Worm (Caenorhabditis elegans): ENCODE measurements around the gene scl-21.

The scl-21 gene

ce11 chrV:19473842-19474514, 21.5 kb downstream of the scl-21 start, which contains the start of gene Y43F8B.10:
TSS of gene Y43F8B.10 (plus strand) at chrV:19474464.
- peak; percentile 64 for TF ChIP-seq hlh-1 (tag; optimal IDR thresholded peaks at IDR 0.05)
- peak; percentile 29 for TF ChIP-seq unc-120 (tag; optimal IDR thresholded peaks at IDR 0.05; ENCODE audit: poor library complexity, severe bottlenecking)
- TF ChIP-seq ztf-11 (tag; optimal IDR thresholded peaks at IDR 0.05), result no peak

ce11 chrV:19470385-19470784, 25.1 kb downstream of the scl-21 start, which contains the start of gene Y43F8B.11:
TSS of gene Y43F8B.11 (plus strand) at chrV:19470685.
- TF ChIP-seq ceh-83 (GFP tag; optimal IDR thresholded peaks at IDR 0.05) (no peak), mab-5 (tag; optimal IDR thresholded peaks at IDR 0.05) (no peak), elt-3 (tag; optimal IDR thresholded peaks at IDR 0.05) (no peak)

- TF ChIP-seq lin-13 (tag; optimal IDR thresholded peaks at IDR 0.05) (no peak), sptf-1 (tag; optimal IDR thresholded peaks at IDR 0.05) (no peak), unc-120 (tag; optimal IDR thresholded peaks at IDR 0.05; ENCODE audit: poor library complexity, severe bottlenecking) (no peak), snpc-4 (tag; optimal IDR thresholded peaks at IDR 0.05) (no peak), tbx-8 (GFP tag; optimal IDR thresholded peaks at IDR 0.05) (no peak), ztf-11 (tag; optimal IDR thresholded peaks at IDR 0.05) (no peak), unc-62 (GFP tag; optimal IDR thresholded peaks at IDR 0.05) (no peak), sem-2 (GFP tag; optimal IDR thresholded peaks at IDR 0.05) (no peak), mab-5 (tag; optimal IDR thresholded peaks at IDR 0.05) (no peak), hlh-1 (tag; optimal IDR thresholded peaks at IDR 0.05) (no peak), ham-2 (GFP tag; optimal IDR thresholded peaks at IDR 0.05) (no peak), ceh-83 (GFP tag; optimal IDR thresholded peaks at IDR 0.05) (no peak), pha-4 (tag; optimal IDR thresholded peaks at IDR 0.05) (no peak), unc-39 (tag; optimal IDR thresholded peaks at IDR 0.05) (no peak), nhr-28 (tag; optimal IDR thresholded peaks at IDR 0.05) (no peak)
Observed at ce11 chrV:19468083-19468482, 27.4 kb downstream of the scl-21 start, which contains the start of gene Y43F8B.12. TSS of gene Y43F8B.12 (plus strand) at chrV:19468383.

ce11 chrV:19467574-19467973, 27.9 kb downstream of the scl-21 start, which contains the start of gene Y43F8B.23:
TSS of gene Y43F8B.23 (minus strand) at chrV:19467648.
- TF ChIP-seq ces-1 (GFP tag; optimal IDR thresholded peaks at IDR 0.05), result no peak
- no peak for TF ChIP-seq unc-120 (tag; optimal IDR thresholded peaks at IDR 0.05; ENCODE audit: poor library complexity, severe bottlenecking)
- no peak for TF ChIP-seq nhr-76 (tag; optimal IDR thresholded peaks at IDR 0.05)

ce11 chrV:19462612-19463011, 32.9 kb downstream of the scl-21 start, which contains the start of gene Y43F8B.25:
TSS of gene Y43F8B.25 (plus strand) at chrV:19462912.
- TF ChIP-seq pha-4 (tag; optimal IDR thresholded peaks at IDR 0.05) (no peak), elt-3 (tag; optimal IDR thresholded peaks at IDR 0.05) (no peak), unc-62 (GFP tag; optimal IDR thresholded peaks at IDR 0.05) (no peak), hlh-1 (tag; optimal IDR thresholded peaks at IDR 0.05) (no peak), elt-1 (tag; optimal IDR thresholded peaks at IDR 0.05; ENCODE audit: borderline replicate concordance, insufficient read depth) (no peak), ceh-83 (GFP tag; optimal IDR thresholded peaks at IDR 0.05) (no peak), bed-3 (GFP tag; optimal IDR thresholded peaks at IDR 0.05) (no peak), nhr-28 (tag; optimal IDR thresholded peaks at IDR 0.05) (no peak), zip-8 (tag; optimal IDR thresholded peaks at IDR 0.05) (no peak)

- TF ChIP-seq ham-2 (GFP tag; optimal IDR thresholded peaks at IDR 0.05) (no peak), lsy-2 (tag; optimal IDR thresholded peaks at IDR 0.05) (no peak), mab-5 (tag; optimal IDR thresholded peaks at IDR 0.05) (no peak), nhr-12 (tag; optimal IDR thresholded peaks at IDR 0.05) (no peak), ztf-11 (tag; optimal IDR thresholded peaks at IDR 0.05) (no peak), mep-1 (tag; optimal IDR thresholded peaks at IDR 0.05) (no peak), M03D4.4 (tag; optimal IDR thresholded peaks at IDR 0.05) (no peak), mls-2 (tag; optimal IDR thresholded peaks at IDR 0.05) (no peak), ces-1 (GFP tag; optimal IDR thresholded peaks at IDR 0.05) (no peak), unc-62 (GFP tag; optimal IDR thresholded peaks at IDR 0.05) (no peak), hlh-1 (tag; optimal IDR thresholded peaks at IDR 0.05) (no peak), lin-13 (tag; optimal IDR thresholded peaks at IDR 0.05) (no peak), snpc-4 (tag; optimal IDR thresholded peaks at IDR 0.05) (no peak), cnd-1 (tag; optimal IDR thresholded peaks at IDR 0.05) (no peak), sptf-1 (tag; optimal IDR thresholded peaks at IDR 0.05) (no peak), ceh-43 (GFP tag; optimal IDR thresholded peaks at IDR 0.05) (no peak)
Observed at ce11 chrV:19462020-19462419, 33.5 kb downstream of the scl-21 start, which contains the start of gene Y43F8B.15. TSS of gene Y43F8B.15 (minus strand) at chrV:19462120.
